Fruit fly (Drosophila melanogaster): ENCODE results near the gene fbp.
A peak's percentile ranks its signal among the peaks of the same experiment; 100 is the strongest.

The fbp gene

DNA sequence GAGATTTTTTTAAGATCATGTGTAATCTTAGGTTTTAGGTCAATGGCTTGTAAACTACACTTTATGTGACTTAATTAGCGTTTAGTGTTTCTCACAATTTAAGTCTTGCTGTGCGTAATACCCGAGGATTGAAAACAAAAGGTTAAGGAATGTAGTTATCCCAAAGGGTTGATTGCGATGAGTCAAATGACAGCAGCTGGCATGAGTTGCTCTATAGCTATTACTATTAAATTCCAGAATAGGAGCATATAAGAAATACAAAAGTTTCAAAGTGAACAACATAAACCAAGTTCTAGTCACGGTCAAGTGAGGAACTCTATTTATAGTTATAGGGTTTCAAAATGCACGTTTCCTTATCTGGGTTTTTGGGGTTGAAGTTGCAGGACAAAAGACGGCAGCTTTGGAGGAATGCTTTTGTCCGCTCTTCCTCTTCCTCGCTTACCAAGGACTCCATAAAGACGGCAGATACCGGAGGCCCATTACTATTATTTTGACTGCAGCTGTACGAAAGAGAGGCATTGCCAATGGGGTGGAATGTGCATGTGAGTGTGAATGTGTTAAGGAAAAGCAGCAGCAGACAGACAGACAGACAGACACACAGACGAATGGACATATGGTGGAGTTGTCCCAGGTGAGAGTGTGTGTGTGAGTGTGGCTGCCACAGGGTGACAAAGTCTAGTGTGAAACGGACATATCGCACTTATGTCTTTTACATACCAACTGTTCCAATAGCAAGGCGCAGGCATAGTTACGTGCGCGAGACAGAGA lies 26.8 kb upstream of the fbp start (continued):
- TF ChIP-seq ci (GFP tag; IDR thresholded peaks at IDR 0.05) (0 out of 3 replicates have a peak, but pooled peaks have one; percentile 32), crol (GFP tag; IDR thresholded peaks at IDR 0.05) (no peak), zfh1 (GFP tag; IDR thresholded peaks at IDR 0.05) (0 out of 3 replicates have a peak, but pooled peaks have one; percentile 9), pzg (GFP tag; optimal IDR thresholded peaks at IDR 0.05) (peak; percentile 11), Elba2 (GFP tag; optimal IDR thresholded peaks at IDR 0.05) (peak; percentile 1), CG30403 (GFP tag; optimal IDR thresholded peaks at IDR 0.05) (peak; percentile 17), gt (GFP tag; IDR thresholded peaks at IDR 0.05) (no peak), CG12942 (GFP tag; optimal IDR thresholded peaks at IDR 0.05) (no peak), CG7357 (GFP tag; IDR thresholded peaks at IDR 0.05) (peak; percentile 93), Nf-YC (tag; optimal IDR thresholded peaks at IDR 0.05) (no peak), sens (GFP tag) (peak; percentile 23), sna (GFP tag; IDR thresholded peaks at IDR 0.05; ENCODE audit: partially characterized antibody) (no peak), onecut (GFP tag; IDR thresholded peaks at IDR 0.05) (0 out of 2 replicates have a peak, but pooled peaks have one; percentile 18), tin (GFP tag; optimal IDR thresholded peaks at IDR 0.05) (no peak), CG10209 (GFP tag; optimal IDR thresholded peaks at IDR 0.05) (peak; percentile 39), MTF-1 (GFP tag; optimal IDR thresholded peaks at IDR 0.05; ENCODE audit: borderline replicate concordance) (no peak), CG11504 (tag; optimal IDR thresholded peaks at IDR 0.05) (peak; percentile 34), Med (GFP tag) (peak; percentile 83), insv (GFP tag; optimal IDR thresholded peaks at IDR 0.05) (peak in 1 of 2 experiments; percentile 6), Six4 (GFP tag; optimal IDR thresholded peaks at IDR 0.05) (no peak), Opbp (GFP tag; IDR thresholded peaks at IDR 0.05; ENCODE audit: partially characterized antibody) (peak; percentile 35; the same call in 1 of the 3 replicates), Ada2b (GFP tag; IDR thresholded peaks at IDR 0.05) (no peak), H2.0 (GFP tag; IDR thresholded peaks at IDR 0.05) (no peak), unpg (GFP tag; optimal IDR thresholded peaks at IDR 0.05) (no peak), lola (GFP tag; optimal IDR thresholded peaks at IDR 0.05) (peak in 2 of 3 experiments; percentile 11 to 95), CG10462 (GFP tag; optimal IDR thresholded peaks at IDR 0.05) (no peak), dpn (GFP tag; optimal IDR thresholded peaks at IDR 0.05) (no peak), CG30020 (tag; optimal IDR thresholded peaks at IDR 0.05) (peak; percentile 90), Xbp1 (GFP tag; optimal IDR thresholded peaks at IDR 0.05) (no peak), Mrtf (GFP tag; IDR thresholded peaks at IDR 0.05) (no peak), Dfd (GFP tag; optimal IDR thresholded peaks at IDR 0.05) (peak in 1 of 2 experiments; percentile 95), CG12659 (GFP tag; optimal IDR thresholded peaks at IDR 0.05) (no peak), zen (tag; optimal IDR thresholded peaks at IDR 0.05) (peak; percentile 20), CG2199 (GFP tag; IDR thresholded peaks at IDR 0.05) (0 out of 3 replicates have a peak, but pooled peaks have one; percentile 65), chinmo (GFP tag; IDR thresholded peaks at IDR 0.05; ENCODE audit: partially characterized antibody) (0 out of 4 replicates have a peak, but pooled peaks have one; percentile 55), CG12155 (GFP tag; optimal IDR thresholded peaks at IDR 0.05) (no peak), HLHmδ (GFP tag; optimal IDR thresholded peaks at IDR 0.05) (no peak), so (GFP tag; IDR thresholded peaks at IDR 0.05) (no peak), CG3995 (GFP tag; optimal IDR thresholded peaks at IDR 0.05) (no peak), CG11696 (GFP tag; IDR thresholded peaks at IDR 0.05) (peak; percentile 88), bbx (GFP tag; IDR thresholded peaks at IDR 0.05; ENCODE audit: partially characterized antibody) (peak; percentile 61; the same call in 1 of the 2 replicates), CG9215 (GFP tag; IDR thresholded peaks at IDR 0.05) (no peak), CG12071 (GFP tag; optimal IDR thresholded peaks at IDR 0.05) (no peak), cg (GFP tag; optimal IDR thresholded peaks at IDR 0.05) (peak; percentile 76), YL-1 (GFP tag; optimal IDR thresholded peaks at IDR 0.05) (no peak), HLH4C (GFP tag; IDR thresholded peaks at IDR 0.05; ENCODE audit: partially characterized antibody) (no peak), CG7556 (GFP tag; optimal IDR thresholded peaks at IDR 0.05) (peak; percentile 21), toy (GFP tag; IDR thresholded peaks at IDR 0.05) (no peak), CG4730 (GFP tag; IDR thresholded peaks at IDR 0.05) (no peak)
